Worm (Caenorhabditis elegans) whole organism, L1 larva: ENCODE results near the gene F47B10.5.

Experiments used
- C16A3.4 ChIP-seq: fragments of 150-350 bp; optimal IDR thresholded peaks from 2 replicates; lab custom pipeline; 2014; ENCODE audit warnings: missing biosample characterization, missing genetic modification characterization
- C34B4.2 ChIP-seq: sonication (generic microtip); optimal IDR thresholded peaks from 2 replicates; lab custom pipeline; 2017; ENCODE audit warnings: mild to moderate bottlenecking, missing genetic modification characterization, missing compliant biosample characterization
- F16B12.6 ChIP-seq: fragments of 150-350 bp; optimal IDR thresholded peaks from 2 replicates; lab custom pipeline; 2014; ENCODE audit warnings: missing biosample characterization, missing genetic modification characterization
- aha-1 ChIP-seq: fragments of 150-350 bp; optimal IDR thresholded peaks from 2 replicates; lab custom pipeline; 2014; ENCODE audit warnings: missing biosample characterization, missing genetic modification characterization
- blmp-1 ChIP-seq: fragments of 150-350 bp; optimal IDR thresholded peaks from 2 replicates; lab custom pipeline; 2014; ENCODE audit warnings: missing biosample characterization, missing genetic modification characterization
- ceh-82 ChIP-seq, 3 experiments: fragments of 150-350 bp in 1 of 3; sonication (generic microtip) in 2 of 3; optimal IDR thresholded peaks; 2 replicates each; lab custom pipeline; 2014 to 2017; ENCODE audit warnings: missing biosample characterization in 3 of 3, missing genetic modification characterization in 3 of 3
- ces-1 ChIP-seq: fragments of 150-350 bp; optimal IDR thresholded peaks from 2 replicates; lab custom pipeline; 2014; ENCODE audit warnings: missing biosample characterization, missing genetic modification reagents, missing genetic modification characterization
- dpl-1 ChIP-seq, 3 experiments: fragments of 150-350 bp in 2 of 3; sonication (generic microtip) in 1 of 3; optimal IDR thresholded peaks; 2 replicates each; lab custom pipeline; 2014 to 2017; ENCODE audit warnings: missing biosample characterization in 3 of 3, missing genetic modification characterization in 3 of 3, missing genetic modification reagents in 3 of 3
- dsc-1 ChIP-seq: sonication (generic microtip); optimal IDR thresholded peaks from 2 replicates; lab custom pipeline; 2016; ENCODE audit warnings: mild to moderate bottlenecking, missing genetic modification characterization, missing compliant biosample characterization
- efl-1 ChIP-seq, 4 experiments: fragments of 150-350 bp; optimal IDR thresholded peaks in 3 of 4; peaks in 1 of 4; 1 replicate in 1 of 4; 2 replicates in 3 of 4; lab custom pipeline; 2014; ENCODE audit warnings: missing biosample characterization in 2 of 4, missing genetic modification characterization in 2 of 4, missing genetic modification reagents in 2 of 4
- egl-27 ChIP-seq, 2 experiments: fragments of 150-350 bp in 1 of 2; sonication (generic microtip); optimal IDR thresholded peaks; 3 replicates each; lab custom pipeline; 2017 to 2018; ENCODE audit warnings: missing biosample characterization in 2 of 2, missing genetic modification characterization in 2 of 2, missing genetic modification reagents in 2 of 2
- elt-2 ChIP-seq: sonication (generic microtip); optimal IDR thresholded peaks from 2 replicates; lab custom pipeline; 2016; ENCODE audit warnings: missing genetic modification characterization, mild to moderate bottlenecking, inconsistent platforms, missing compliant biosample characterization, missing genetic modification reagents
- elt-3 ChIP-seq, 6 experiments: fragments of 150-350 bp in 1 of 6; sonication (generic microtip); optimal IDR thresholded peaks; 2 replicates each; lab custom pipeline; 2017 to 2018; ENCODE audit warnings: missing biosample characterization in 6 of 6, missing genetic modification characterization in 6 of 6, inconsistent platforms in 1 of 6
- fkh-10 ChIP-seq: sonication (generic microtip); optimal IDR thresholded peaks from 2 replicates; lab custom pipeline; 2017; ENCODE audit warnings: missing biosample characterization, missing genetic modification reagents, missing genetic modification characterization
- fkh-8 ChIP-seq: sonication (generic microtip); optimal IDR thresholded peaks from 2 replicates; lab custom pipeline; 2016; ENCODE audit warnings: mild to moderate bottlenecking, missing genetic modification characterization, missing compliant biosample characterization
- grh-1 ChIP-seq: fragments of 200-800 bp; sonication (Bioruptor generic); IDR thresholded peaks from 2 replicates; pipeline ENCODE4 v1.3.6; 2022; ENCODE audit warnings: missing genetic modification reagents, missing genetic modification characterization, missing compliant biosample characterization
- hlh-17 ChIP-seq: fragments of 200-800 bp; sonication (Bioruptor generic); optimal IDR thresholded peaks from 2 replicates; lab custom pipeline; 2018; ENCODE audit warnings: missing genetic modification characterization, mild to moderate bottlenecking, missing compliant biosample characterization, moderate library complexity, borderline replicate concordance
- hlh-4 ChIP-seq: sonication (generic microtip); optimal IDR thresholded peaks from 2 replicates; lab custom pipeline; 2016; ENCODE audit warnings: mild to moderate bottlenecking, missing genetic modification characterization, missing compliant biosample characterization
- isw-1 ChIP-seq: fragments of 200-800 bp; sonication (Bioruptor generic); IDR thresholded peaks from 2 replicates; pipeline ENCODE4 v1.3.6; 2022; ENCODE audit warnings: missing genetic modification characterization, missing compliant biosample characterization
- jun-1 ChIP-seq: fragments of 150-350 bp; optimal IDR thresholded peaks from 2 replicates; lab custom pipeline; 2014; ENCODE audit warnings: missing biosample characterization, missing genetic modification reagents, missing genetic modification characterization
- lin-13 ChIP-seq: fragments of 150-350 bp; optimal IDR thresholded peaks from 2 replicates; lab custom pipeline; 2014; ENCODE audit warnings: missing biosample characterization, missing genetic modification reagents, missing genetic modification characterization
- lin-14 ChIP-seq: fragments of 200-800 bp; sonication (Bioruptor generic); optimal IDR thresholded peaks from 2 replicates; lab custom pipeline; 2018; ENCODE audit warnings: mild to moderate bottlenecking, missing genetic modification characterization, moderate library complexity, missing compliant biosample characterization
- lin-15B ChIP-seq: fragments of 150-350 bp; sonication (generic microtip); optimal IDR thresholded peaks from 3 replicates; lab custom pipeline; 2014; ENCODE audit warnings: missing biosample characterization, missing genetic modification characterization
- lin-35 ChIP-seq, 2 experiments: fragments of 150-350 bp; optimal IDR thresholded peaks; 2 replicates each; lab custom pipeline; 2014; ENCODE audit warnings: missing biosample characterization in 2 of 2, missing genetic modification characterization in 2 of 2, missing genetic modification reagents in 2 of 2
- lin-39 ChIP-seq: fragments of 150-350 bp; optimal IDR thresholded peaks from 2 replicates; lab custom pipeline; 2014; ENCODE audit warnings: missing biosample characterization, missing genetic modification reagents, missing genetic modification characterization
- lir-3 ChIP-seq: sonication (generic microtip); optimal IDR thresholded peaks from 2 replicates; lab custom pipeline; 2016; ENCODE audit warnings: mild to moderate bottlenecking, missing genetic modification characterization, moderate library complexity, missing compliant biosample characterization; ENCODE audit not compliant: poor library complexity
- lsy-2 ChIP-seq, 2 experiments: fragments of 150-350 bp; optimal IDR thresholded peaks; 2 replicates each; lab custom pipeline; 2014; ENCODE audit warnings: missing biosample characterization in 2 of 2, missing genetic modification characterization in 2 of 2
- mdl-1 ChIP-seq, 2 experiments: fragments of 150-350 bp; optimal IDR thresholded peaks; 2 replicates each; lab custom pipeline; 2014 to 2017; ENCODE audit warnings: missing biosample characterization in 2 of 2, missing genetic modification characterization in 2 of 2, inconsistent platforms in 1 of 2
- mep-1 ChIP-seq: fragments of 150-350 bp; optimal IDR thresholded peaks from 2 replicates; lab custom pipeline; 2014; ENCODE audit warnings: missing biosample characterization, missing genetic modification characterization
- nhr-11 ChIP-seq: fragments of 150-350 bp; optimal IDR thresholded peaks from 2 replicates; lab custom pipeline; 2014; ENCODE audit warnings: missing biosample characterization, missing genetic modification characterization
- nhr-19 ChIP-seq: fragments of 200-800 bp; sonication (Bioruptor generic); conservative IDR thresholded peaks from 2 replicates; pipeline ENCODE4 v1.3.6; 2022; ENCODE audit warnings: missing genetic modification characterization, missing compliant biosample characterization
- nhr-20 ChIP-seq: sonication (generic microtip); optimal IDR thresholded peaks from 2 replicates; lab custom pipeline; 2016; ENCODE audit warnings: mild to moderate bottlenecking, missing genetic modification characterization, missing compliant biosample characterization
- nhr-47 ChIP-seq: sonication (generic microtip); optimal IDR thresholded peaks from 2 replicates; lab custom pipeline; 2016; ENCODE audit warnings: mild to moderate bottlenecking, missing genetic modification characterization, moderate library complexity, missing compliant biosample characterization
- nhr-71 ChIP-seq: sonication (generic microtip); optimal IDR thresholded peaks from 2 replicates; lab custom pipeline; 2016; ENCODE audit warnings: mild to moderate bottlenecking, missing genetic modification characterization, moderate library complexity, missing compliant biosample characterization
- nhr-76 ChIP-seq: sonication (generic microtip); optimal IDR thresholded peaks from 2 replicates; lab custom pipeline; 2017; ENCODE audit warnings: missing biosample characterization, missing genetic modification characterization
- nhr-85 ChIP-seq: sonication (generic microtip); peaks from one replicate; lab custom pipeline; 2016; ENCODE audit warnings: missing genetic modification characterization, inconsistent platforms, missing compliant biosample characterization
- nhr-90 ChIP-seq: sonication (generic microtip); optimal IDR thresholded peaks from 2 replicates; lab custom pipeline; 2016; ENCODE audit warnings: mild to moderate bottlenecking, missing genetic modification characterization, missing compliant biosample characterization; ENCODE audit not compliant: poor library complexity
- skn-1 ChIP-seq: fragments of 150-350 bp; optimal IDR thresholded peaks from 2 replicates; lab custom pipeline; 2014; ENCODE audit warnings: missing biosample characterization, missing genetic modification characterization
- snu-23 ChIP-seq: sonication (generic microtip); optimal IDR thresholded peaks from 2 replicates; lab custom pipeline; 2016; ENCODE audit warnings: missing genetic modification characterization, missing compliant biosample characterization
- sup-37 ChIP-seq: fragments of 200-800 bp; sonication (Bioruptor generic); optimal IDR thresholded peaks from 2 replicates; lab custom pipeline; 2018; ENCODE audit warnings: mild to moderate bottlenecking, missing genetic modification characterization, missing compliant biosample characterization
- tbx-2 ChIP-seq: sonication (generic microtip); optimal IDR thresholded peaks from 2 replicates; lab custom pipeline; 2016; ENCODE audit warnings: missing genetic modification characterization, missing compliant biosample characterization
- tlp-1 ChIP-seq: fragments of 150-350 bp; optimal IDR thresholded peaks from 2 replicates; lab custom pipeline; 2014; ENCODE audit warnings: missing biosample characterization, missing genetic modification characterization
- unc-130 ChIP-seq: fragments of 150-350 bp; optimal IDR thresholded peaks from 2 replicates; lab custom pipeline; 2017; ENCODE audit warnings: missing biosample characterization, missing genetic modification characterization, inconsistent platforms
- unc-30 ChIP-seq: sonication (generic microtip); optimal IDR thresholded peaks from 2 replicates; lab custom pipeline; 2017; ENCODE audit warnings: missing biosample characterization, missing genetic modification characterization
- unc-86 ChIP-seq: sonication (generic microtip); optimal IDR thresholded peaks from 2 replicates; lab custom pipeline; 2016; ENCODE audit warnings: missing genetic modification characterization, missing compliant biosample characterization
- vab-15 ChIP-seq: sonication (generic microtip); optimal IDR thresholded peaks from 2 replicates; lab custom pipeline; 2017; ENCODE audit warnings: missing genotype, mild to moderate bottlenecking, missing genetic modification characterization, missing compliant biosample characterization
- xbp-1 ChIP-seq: sonication (generic microtip); optimal IDR thresholded peaks from 2 replicates; lab custom pipeline; 2016; ENCODE audit warnings: missing genetic modification characterization, missing compliant biosample characterization
- zag-1 ChIP-seq: fragments of 150-350 bp; optimal IDR thresholded peaks from 2 replicates; lab custom pipeline; 2014; ENCODE audit warnings: missing biosample characterization, missing genetic modification characterization
- zip-4 ChIP-seq: fragments of 200-800 bp; sonication (Bioruptor generic); optimal IDR thresholded peaks from 2 replicates; lab custom pipeline; 2018; ENCODE audit warnings: mild to moderate bottlenecking, missing genetic modification characterization, moderate library complexity, missing compliant biosample characterization

The F47B10.5 gene

ce11 chrX:10900952-10901351, 10.6 kb upstream of the F47B10.5 start (continued):
- TF ChIP-seq unc-30 (tag; lab: Kevin White, UChicago) (no peak), lir-3 (peak; percentile 22)

ce11 chrX:10900079-10900724, 9.8 kb upstream of the F47B10.5 start, which contains the start of gene suca-1:
suca-1 (minus strand) TSS chrX:10900114.
- peak in 1 of 3 experiments; percentile 62 for TF ChIP-seq ceh-82 (tag; optimal IDR thresholded peaks at IDR 0.05; lab: Kevin White, UChicago)
- 0 out of 2 replicates have a peak, but pooled peaks have one; percentile 6 for TF ChIP-seq isw-1 (GFP tag; lab: Robert Waterston, UW)
- no peak for TF ChIP-seq unc-86 (tag; lab: Kevin White, UChicago)
- TF ChIP-seq dsc-1: peak; percentile 3
- no peak for TF ChIP-seq ces-1
- peak; percentile 72 for TF ChIP-seq mep-1 (tag; lab: Kevin White, UChicago)
- TF ChIP-seq skn-1 (tag; lab: Kevin White, UChicago): no peak
- TF ChIP-seq aha-1 (tag; lab: Kevin White, UChicago): no peak
- TF ChIP-seq grh-1 (GFP tag; lab: Robert Waterston, UW): no peak
- TF ChIP-seq nhr-20 (tag; lab: Kevin White, UChicago): peak; percentile 61
- TF ChIP-seq hlh-17 (GFP tag; lab: Kevin White, UChicago): no peak
- TF ChIP-seq blmp-1 (tag; lab: Kevin White, UChicago): peak; percentile 83
- peak; percentile 61 for TF ChIP-seq elt-2 (tag; lab: Kevin White, UChicago)
- peak; percentile 21 for TF ChIP-seq tbx-2 (tag; lab: Kevin White, UChicago)
- no peak for TF ChIP-seq sup-37
- TF ChIP-seq vab-15 (tag; lab: Kevin White, UChicago): peak; percentile 51
- no peak for TF ChIP-seq egl-27 (tag; optimal IDR thresholded peaks at IDR 0.05; lab: Kevin White, UChicago)
- peak; percentile 72 for TF ChIP-seq lin-14 (GFP tag; lab: Kevin White, UChicago)
- TF ChIP-seq hlh-4 (tag; lab: Kevin White, UChicago): no peak
- peak; percentile 7 for TF ChIP-seq jun-1 (tag; lab: Kevin White, UChicago)
- peak in 2 of 3 experiments; percentile 17 to 35 for TF ChIP-seq dpl-1 (GFP tag; optimal IDR thresholded peaks at IDR 0.05; lab: Kevin White, UChicago)
- peak; percentile 61 for TF ChIP-seq snu-23 (GFP tag; lab: Kevin White, UChicago)
- TF ChIP-seq nhr-76 (tag; lab: Kevin White, UChicago): no peak
- peak; percentile 59 for TF ChIP-seq fkh-8 (tag; lab: Kevin White, UChicago)
- peak; percentile 7 for TF ChIP-seq C16A3.4 (tag; lab: Kevin White, UChicago)
- peak in 1 of 2 experiments; percentile 27 for TF ChIP-seq mdl-1 (tag; optimal IDR thresholded peaks at IDR 0.05; lab: Kevin White, UChicago)
- no peak for TF ChIP-seq fkh-10
- TF ChIP-seq nhr-47 (tag; lab: Kevin White, UChicago): peak; percentile 44
- TF ChIP-seq efl-1 (optimal IDR thresholded peaks at IDR 0.05; lab: Kevin White, UChicago): peak; percentile 23 to 37
- TF ChIP-seq efl-1 (GFP tag; optimal IDR thresholded peaks at IDR 0.05 in 1 of 2; lab: Kevin White, UChicago): peak; percentile 5 to 11
- no peak for TF ChIP-seq nhr-85
- no peak for TF ChIP-seq nhr-11 (tag; lab: Kevin White, UChicago)
- no peak for TF ChIP-seq zag-1 (tag; lab: Kevin White, UChicago)
- TF ChIP-seq lin-15B (tag; lab: Kevin White, UChicago): no peak
- peak; percentile 51 for TF ChIP-seq nhr-71 (tag; lab: Kevin White, UChicago)
- no peak for TF ChIP-seq elt-3 (tag; optimal IDR thresholded peaks at IDR 0.05; lab: Kevin White, UChicago)
- peak; percentile 24 for TF ChIP-seq xbp-1 (tag; lab: Kevin White, UChicago)
- peak; percentile 7 for TF ChIP-seq lin-13 (GFP tag; lab: Kevin White, UChicago)
- peak; percentile 35 for TF ChIP-seq nhr-19
- no peak for TF ChIP-seq C34B4.2
- peak; percentile 93 for TF ChIP-seq F16B12.6 (tag; lab: Kevin White, UChicago)
- TF ChIP-seq tlp-1 (tag; lab: Kevin White, UChicago): no peak
- TF ChIP-seq unc-130: no peak
- no peak for TF ChIP-seq zip-4 (GFP tag; lab: Kevin White, UChicago)
- TF ChIP-seq lin-35 (GFP tag; optimal IDR thresholded peaks at IDR 0.05; lab: Kevin White, UChicago): peak; percentile 40 to 54
- TF ChIP-seq nhr-90 (tag; lab: Kevin White, UChicago): peak; percentile 38
- TF ChIP-seq lin-39 (tag; lab: Kevin White, UChicago): no peak
- peak; percentile 14 to 50 for TF ChIP-seq lsy-2 (tag; optimal IDR thresholded peaks at IDR 0.05; lab: Kevin White, UChicago)
